Fruit fly (Drosophila melanogaster) whole organism, prepupa: Measurements from ENCODE around the gene CG6178.

Experiments used
- Blimp-1 ChIP-seq: fragments of 200-800 bp; sonication (Bioruptor generic); optimal IDR thresholded peaks from 3 replicates; lab custom pipeline; 2017; ENCODE audit warnings: missing biosample characterization, missing genetic modification characterization, mild to moderate bottlenecking, moderate library complexity, missing genetic modification reagents
- CG11294 ChIP-seq: fragments of 200-800 bp; sonication (Bioruptor generic); IDR thresholded peaks from 2 replicates; pipeline ENCODE4 v1.3.6; 2022; ENCODE audit warnings: missing biosample characterization, missing genetic modification characterization
- CG11762 ChIP-seq: fragments of 200-800 bp; sonication (Bioruptor generic); optimal IDR thresholded peaks from 3 replicates; lab custom pipeline; 2016; ENCODE audit warnings: missing biosample characterization, missing genetic modification characterization; ENCODE audit not compliant: insufficient read depth
- CG11902 ChIP-seq: fragments of 200-800 bp; sonication (Bioruptor generic); optimal IDR thresholded peaks from 3 replicates; lab custom pipeline; 2016; ENCODE audit warnings: missing biosample characterization, missing genetic modification characterization
- CG16779 ChIP-seq: fragments of 200-800 bp; sonication (Bioruptor generic); optimal IDR thresholded peaks from 3 replicates; lab custom pipeline; 2017; ENCODE audit warnings: missing biosample characterization, mild to moderate bottlenecking, missing genetic modification characterization
- CG3032 ChIP-seq: fragments of 200-800 bp; optimal IDR thresholded peaks from 2 replicates; lab custom pipeline; 2019; ENCODE audit warnings: missing biosample characterization, mild to moderate bottlenecking, missing genetic modification characterization, moderate library complexity
- CG31627 ChIP-seq: fragments of 200-800 bp; sonication (Bioruptor generic); optimal IDR thresholded peaks from 3 replicates; lab custom pipeline; 2016; ENCODE audit warnings: missing biosample characterization, missing genetic modification characterization
- CG34406 ChIP-seq: fragments of 200-800 bp; sonication (Bioruptor generic); optimal IDR thresholded peaks from 3 replicates; lab custom pipeline; 2016; ENCODE audit warnings: missing biosample characterization, missing genetic modification characterization
- CG3919 ChIP-seq: fragments of 200-800 bp; sonication (Bioruptor generic); optimal IDR thresholded peaks from 3 replicates; lab custom pipeline; 2016; ENCODE audit warnings: missing biosample characterization, missing genetic modification characterization
- CG6808 ChIP-seq: fragments of 200-800 bp; sonication (Bioruptor generic); optimal IDR thresholded peaks from 3 replicates; lab custom pipeline; 2017; ENCODE audit warnings: missing biosample characterization, missing genetic modification characterization, mild to moderate bottlenecking, moderate library complexity, missing genetic modification reagents
- CG6854 ChIP-seq: fragments of 200-800 bp; sonication (Bioruptor generic); optimal IDR thresholded peaks from 2 replicates; lab custom pipeline; 2017; ENCODE audit warnings: missing biosample characterization, mild to moderate bottlenecking, missing genetic modification characterization
- CG8119 ChIP-seq: fragments of 200-800 bp; sonication (Bioruptor generic); IDR thresholded peaks from 3 replicates; pipeline ENCODE4 v1.3.6; 2022; ENCODE audit warnings: missing biosample characterization, missing genetic modification characterization
- CG8319 ChIP-seq: fragments of 200-800 bp; sonication (Bioruptor generic); optimal IDR thresholded peaks from 3 replicates; lab custom pipeline; 2016; ENCODE audit warnings: missing biosample characterization, missing genetic modification characterization
- CG9139 ChIP-seq: fragments of 200-800 bp; sonication (Bioruptor generic); optimal IDR thresholded peaks from 3 replicates; lab custom pipeline; 2017; ENCODE audit warnings: missing biosample characterization, mild to moderate bottlenecking, missing genetic modification characterization
- Eip78C ChIP-seq: fragments of 200-800 bp; sonication (Bioruptor generic); peaks from one replicate; lab custom pipeline; 2016; ENCODE audit warnings: missing biosample characterization, missing genetic modification characterization
- Ets21C ChIP-seq: fragments of 200-800 bp; sonication (Bioruptor generic); optimal IDR thresholded peaks from 3 replicates; lab custom pipeline; 2016; ENCODE audit warnings: missing biosample characterization, missing genetic modification characterization
- Gug ChIP-seq: fragments of 200-800 bp; sonication (Bioruptor generic); IDR thresholded peaks from 2 replicates; pipeline ENCODE4 v1.3.6; 2022; ENCODE audit warnings: missing biosample characterization, missing genetic modification characterization
- Hr38 ChIP-seq: sonication (Bioruptor generic); optimal IDR thresholded peaks from 2 replicates; lab custom pipeline; 2016; ENCODE audit warnings: missing biosample characterization, missing genetic modification characterization
- Lpt ChIP-seq: fragments of 200-800 bp; sonication (Bioruptor generic); optimal IDR thresholded peaks from 3 replicates; lab custom pipeline; 2016; ENCODE audit warnings: missing biosample characterization, missing genetic modification characterization
- Met ChIP-seq: fragments of 200-800 bp; sonication (Bioruptor generic); optimal IDR thresholded peaks from 3 replicates; lab custom pipeline; 2016; ENCODE audit warnings: missing biosample characterization, missing genetic modification characterization
- Sox102F ChIP-seq: fragments of 200-800 bp; sonication (Bioruptor generic); optimal IDR thresholded peaks from 2 replicates; lab custom pipeline; 2016; ENCODE audit warnings: missing biosample characterization, mild to moderate bottlenecking, missing genetic modification characterization
- Sox14 ChIP-seq: fragments of 200-800 bp; sonication (Bioruptor generic); optimal IDR thresholded peaks from 3 replicates; lab custom pipeline; 2016; ENCODE audit warnings: missing biosample characterization, missing genetic modification characterization
- Sox15 ChIP-seq: fragments of 200-800 bp; sonication (Bioruptor generic); optimal IDR thresholded peaks from 3 replicates; lab custom pipeline; 2016; ENCODE audit warnings: missing biosample characterization, missing genetic modification characterization
- achi ChIP-seq: fragments of 200-800 bp; sonication (Bioruptor generic); optimal IDR thresholded peaks from 3 replicates; lab custom pipeline; 2016; ENCODE audit warnings: missing biosample characterization, missing genetic modification characterization
- acj6 ChIP-seq: fragments of 200-800 bp; sonication (Bioruptor generic); optimal IDR thresholded peaks from 3 replicates; lab custom pipeline; 2016; ENCODE audit warnings: missing biosample characterization, missing genetic modification characterization
- cyc ChIP-seq: fragments of 200-800 bp; sonication (Bioruptor generic); optimal IDR thresholded peaks from 3 replicates; lab custom pipeline; 2016; ENCODE audit warnings: missing biosample characterization, missing genetic modification characterization
- dac ChIP-seq: fragments of 200-800 bp; sonication (Bioruptor generic); optimal IDR thresholded peaks from 2 replicates; lab custom pipeline; 2017; ENCODE audit warnings: missing biosample characterization, mild to moderate bottlenecking, missing genetic modification characterization
- dsx ChIP-seq: fragments of 200-800 bp; optimal IDR thresholded peaks from 3 replicates; lab custom pipeline; 2019; ENCODE audit warnings: missing biosample characterization, mild to moderate bottlenecking, missing genetic modification characterization, moderate library complexity; ENCODE audit not compliant: poor library complexity, severe bottlenecking
- eg ChIP-seq: fragments of 200-800 bp; sonication (Bioruptor generic); IDR thresholded peaks from 3 replicates; pipeline ENCODE4 v1.3.6; 2022; ENCODE audit warnings: missing biosample characterization, missing genetic modification characterization
- esn ChIP-seq: fragments of 200-800 bp; sonication (Bioruptor generic); optimal IDR thresholded peaks from 2 replicates; lab custom pipeline; 2016; ENCODE audit warnings: missing biosample characterization, mild to moderate bottlenecking, missing genetic modification characterization, moderate library complexity
- fkh ChIP-seq: fragments of 200-800 bp; sonication (Bioruptor generic); optimal IDR thresholded peaks from 3 replicates; lab custom pipeline; 2017; ENCODE audit warnings: missing biosample characterization, mild to moderate bottlenecking, missing genetic modification characterization, moderate library complexity
- net ChIP-seq: fragments of 200-800 bp; sonication (Bioruptor generic); optimal IDR thresholded peaks from 3 replicates; lab custom pipeline; 2016; ENCODE audit warnings: missing biosample characterization, missing genetic modification characterization
- pdm3 ChIP-seq: fragments of 200-800 bp; sonication (Bioruptor generic); optimal IDR thresholded peaks from 3 replicates; lab custom pipeline; 2016; ENCODE audit warnings: missing biosample characterization, missing genetic modification characterization
- ss ChIP-seq, 2 experiments: fragments of 200-800 bp; sonication (Bioruptor generic); optimal IDR thresholded peaks; 2 replicates in 1 of 2; 3 replicates in 1 of 2; lab custom pipeline; 2017 to 2018; ENCODE audit warnings: mild to moderate bottlenecking in 2 of 2, missing biosample characterization in 2 of 2, missing genetic modification characterization in 2 of 2, moderate library complexity in 1 of 2
- vri ChIP-seq: fragments of 200-800 bp; sonication (Bioruptor generic); optimal IDR thresholded peaks from 3 replicates; lab custom pipeline; 2016; ENCODE audit warnings: missing biosample characterization, mild to moderate bottlenecking, missing genetic modification characterization

CG6178 gene

dm6 chr3R:24151924-24152809, at the start of gene CG6178, which contains the start of gene p38a (continued):
- TF ChIP-seq esn (GFP tag; lab: Kevin White, UChicago): peak; percentile 97
- TF ChIP-seq CG8119 (GFP tag; lab: Robert Waterston, UW): peak; percentile 100
- peak; percentile 97 for TF ChIP-seq CG16779 (tag; lab: Kevin White, UChicago)
- peak; percentile 99 for TF ChIP-seq CG34406 (GFP tag; lab: Kevin White, UChicago)
- peak; percentile 98 for TF ChIP-seq Gug (GFP tag; lab: Robert Waterston, UW)
- TF ChIP-seq achi (GFP tag; lab: Kevin White, UChicago): peak; percentile 99
- TF ChIP-seq CG3919 (GFP tag; lab: Kevin White, UChicago): peak; percentile 96
- TF ChIP-seq net (GFP tag; lab: Kevin White, UChicago): peak; percentile 91
- TF ChIP-seq CG11902 (GFP tag; lab: Kevin White, UChicago): peak; percentile 94
- peak; percentile 98 for TF ChIP-seq eg (GFP tag; lab: Robert Waterston, UW)
- TF ChIP-seq Ets21C: peak; percentile 72
- TF ChIP-seq, all 60 proteins: peak for 59

DNA sequence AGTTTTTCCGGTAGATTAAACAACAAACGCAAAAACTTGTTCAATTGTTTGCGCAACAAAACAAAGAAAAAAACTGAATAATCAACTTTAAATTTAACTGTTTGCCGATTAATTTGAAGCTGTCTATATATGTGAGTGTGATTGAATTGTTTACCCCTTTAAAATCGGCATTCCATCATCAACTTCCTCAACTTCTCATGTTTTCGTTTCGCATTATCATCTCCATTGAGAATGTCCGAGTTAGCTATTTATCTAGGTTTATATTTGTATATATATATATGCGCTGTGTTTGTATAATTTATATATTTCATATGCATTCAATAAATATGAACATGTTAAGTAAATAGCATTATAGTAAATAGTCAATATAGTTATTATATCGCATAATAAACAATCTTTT, 49.8 kb upstream of the CG6178 start:
- TF ChIP-seq CG31627 (GFP tag; lab: Kevin White, UChicago) (no peak), CG3032 (no peak), Lpt (GFP tag; lab: Kevin White, UChicago) (no peak), fkh (GFP tag; lab: Kevin White, UChicago) (peak; percentile 61)

DNA sequence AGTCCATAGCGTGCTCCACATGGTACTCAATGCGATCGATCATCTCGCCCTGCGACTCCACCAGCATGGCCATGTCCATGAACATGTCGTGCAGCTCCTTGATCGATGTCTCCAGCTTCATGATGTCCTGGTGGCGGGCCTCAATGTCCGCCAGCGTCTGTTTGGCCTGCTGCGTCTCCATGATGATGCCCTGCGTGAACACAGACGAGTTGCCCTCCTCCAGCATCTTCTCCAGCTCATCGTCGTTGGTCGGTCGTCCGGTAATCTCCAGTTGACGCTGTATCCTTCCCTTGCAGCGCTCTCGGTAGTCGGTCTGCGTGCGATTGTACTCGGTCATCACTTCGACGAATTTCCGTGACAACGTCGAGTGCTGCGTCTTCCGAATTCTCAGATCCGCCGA, 48.4 kb upstream of the CG6178 start:
- TF ChIP-seq CG6854 (GFP tag; lab: Kevin White, UChicago): no peak
- no peak for TF ChIP-seq Met (GFP tag; lab: Kevin White, UChicago)
- no peak for TF ChIP-seq Hr38 (GFP tag; lab: Kevin White, UChicago)
- no peak for TF ChIP-seq CG8319 (GFP tag; lab: Kevin White, UChicago)
- TF ChIP-seq vri (GFP tag; lab: Kevin White, UChicago): no peak
- no peak for TF ChIP-seq CG8119 (GFP tag; lab: Robert Waterston, UW)
- TF ChIP-seq CG3919 (GFP tag; lab: Kevin White, UChicago): no peak
- TF ChIP-seq achi (GFP tag; lab: Kevin White, UChicago): no peak
- TF ChIP-seq CG9139 (GFP tag; lab: Kevin White, UChicago): no peak
- TF ChIP-seq Sox15 (GFP tag; lab: Kevin White, UChicago): no peak
- no peak for TF ChIP-seq dsx (GFP tag; lab: Kevin White, UChicago)

- TF ChIP-seq Sox14 (GFP tag; lab: Kevin White, UChicago): no peak
- TF ChIP-seq CG31627 (GFP tag; lab: Kevin White, UChicago): no peak
- TF ChIP-seq Eip78C (GFP tag; lab: Kevin White, UChicago): peak; percentile 74
- peak; percentile 12 to 23 for TF ChIP-seq ss (GFP tag; optimal IDR thresholded peaks at IDR 0.05; lab: Kevin White, UChicago)
- peak; percentile 28 for TF ChIP-seq CG6854 (GFP tag; lab: Kevin White, UChicago)
- peak; percentile 18 for TF ChIP-seq Blimp-1 (GFP tag; lab: Kevin White, UChicago)
- no peak for TF ChIP-seq CG8119 (GFP tag; lab: Robert Waterston, UW)
- TF ChIP-seq esn (GFP tag; lab: Kevin White, UChicago): no peak
These were observed 47.5 kb upstream of the CG6178 start for dm6 chr3R:24104471-24105311.

- no peak for TF ChIP-seq CG3032
- TF ChIP-seq CG11294 (GFP tag; lab: Robert Waterston, UW): no peak
- TF ChIP-seq Lpt (GFP tag; lab: Kevin White, UChicago): no peak
- TF ChIP-seq achi (GFP tag; lab: Kevin White, UChicago): no peak
- peak; percentile 37 for TF ChIP-seq CG34406 (GFP tag; lab: Kevin White, UChicago)
- TF ChIP-seq acj6 (GFP tag; lab: Kevin White, UChicago): no peak
- no peak for TF ChIP-seq Met (GFP tag; lab: Kevin White, UChicago)
- TF ChIP-seq CG6854 (GFP tag; lab: Kevin White, UChicago): peak; percentile 61
- TF ChIP-seq Sox15 (GFP tag; lab: Kevin White, UChicago): no peak
- no peak for TF ChIP-seq Blimp-1 (GFP tag; lab: Kevin White, UChicago)
- peak; percentile 18 to 34 for TF ChIP-seq ss (GFP tag; optimal IDR thresholded peaks at IDR 0.05; lab: Kevin White, UChicago)
- no peak for TF ChIP-seq Ets21C
- no peak for TF ChIP-seq eg (GFP tag; lab: Robert Waterston, UW)
- no peak for TF ChIP-seq cyc (GFP tag; lab: Kevin White, UChicago)
- TF ChIP-seq CG6808 (GFP tag; lab: Kevin White, UChicago): peak; percentile 7
- TF ChIP-seq CG8119 (GFP tag; lab: Robert Waterston, UW): no peak
- peak; percentile 2 for TF ChIP-seq Sox102F (GFP tag; lab: Kevin White, UChicago)
- TF ChIP-seq esn (GFP tag; lab: Kevin White, UChicago): peak; percentile 39
- no peak for TF ChIP-seq dac (GFP tag; lab: Kevin White, UChicago)
- no peak for TF ChIP-seq pdm3 (GFP tag; lab: Kevin White, UChicago)
- no peak for TF ChIP-seq CG11762 (GFP tag; lab: Kevin White, UChicago)
These were observed 46.7 kb upstream of the CG6178 start, which contains the start of gene Syx1A for dm6 chr3R:24105312-24105902. Gene Syx1A, minus strand, starts transcription at chr3R:24105763.
